Worm (Caenorhabditis elegans): ENCODE measurements around the gene ZK470.6.

ZK470.6 gene

DNA sequence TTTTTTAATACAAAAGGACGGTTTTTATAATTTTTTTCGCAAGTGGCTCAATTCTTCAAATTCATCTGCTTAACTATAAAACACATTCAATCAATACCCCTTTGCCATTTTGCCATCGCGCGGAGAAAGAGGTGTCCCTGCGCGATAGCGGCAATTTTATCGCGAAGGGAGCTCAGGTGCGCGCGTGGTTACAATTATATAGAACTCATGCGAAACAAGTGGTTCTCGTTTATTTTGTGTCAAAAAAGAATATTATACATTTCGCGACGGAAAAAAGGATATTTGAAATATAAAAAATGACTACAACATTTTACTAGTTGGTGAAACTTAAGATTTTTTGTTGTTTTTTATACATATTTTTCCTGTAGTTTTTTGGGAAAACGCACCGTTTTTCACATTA is 31.8 kb upstream of the ZK470.6 start (continued):
- TF ChIP-seq unc-62 (GFP tag; optimal IDR thresholded peaks at IDR 0.05) (peak; percentile 39), aptf-2 (GFP tag; conservative IDR thresholded peaks at IDR 0.05) (0 out of 2 replicates have a peak, but pooled peaks have one; percentile 57), B0035.1 (tag; optimal IDR thresholded peaks at IDR 0.05) (peak; percentile 95), K12H6.12 (tag; optimal IDR thresholded peaks at IDR 0.05) (peak; percentile 98), ztf-3 (GFP tag; optimal IDR thresholded peaks at IDR 0.05) (peak; percentile 90), madf-3 (GFP tag; IDR thresholded peaks at IDR 0.05) (peak; percentile 90), rcor-1 (GFP tag; IDR thresholded peaks at IDR 0.05) (peak; percentile 97), attf-6 (GFP tag; IDR thresholded peaks at IDR 0.05) (no peak), rec-8 (tag; optimal IDR thresholded peaks at IDR 0.05) (peak; percentile 10 to 26), ccch-3 (GFP tag; optimal IDR thresholded peaks at IDR 0.05) (peak; percentile 87), D2030.7 (GFP tag; IDR thresholded peaks at IDR 0.05) (no peak), mel-28 (tag; optimal IDR thresholded peaks at IDR 0.05; ENCODE audit: borderline replicate concordance) (no peak), zfh-2 (GFP tag; conservative IDR thresholded peaks at IDR 0.05) (peak; percentile 95), zim-3 (tag; optimal IDR thresholded peaks at IDR 0.05) (peak; percentile 71), nfyb-1 (GFP tag; IDR thresholded peaks at IDR 0.05) (peak; percentile 98), nhr-80 (tag; optimal IDR thresholded peaks at IDR 0.05) (peak; percentile 90), lir-1 (GFP tag; conservative IDR thresholded peaks at IDR 0.05) (peak; percentile 96), mes-4 (tag; optimal IDR thresholded peaks at IDR 0.05) (no peak), F55B11.4 (tag; optimal IDR thresholded peaks at IDR 0.05; ENCODE audit: borderline replicate concordance, insufficient read depth) (no peak), sea-2 (GFP tag; IDR thresholded peaks at IDR 0.05) (0 out of 2 replicates have a peak, but pooled peaks have one; percentile 35), hlh-26 (GFP tag; conservative IDR thresholded peaks at IDR 0.05) (no peak), fkh-3 (tag; optimal IDR thresholded peaks at IDR 0.05) (no peak), gei-17 (GFP tag; optimal IDR thresholded peaks at IDR 0.05) (peak; percentile 98), athp-1 (tag; optimal IDR thresholded peaks at IDR 0.05) (peak; percentile 68), egrh-3 (GFP tag; IDR thresholded peaks at IDR 0.05) (no peak), K11D2.4 (GFP tag; IDR thresholded peaks at IDR 0.05) (peak; percentile 99), ZK185.1 (tag; optimal IDR thresholded peaks at IDR 0.05; ENCODE audit: poor library complexity, severe bottlenecking) (peak; percentile 98), F39B2.1 (GFP tag; IDR thresholded peaks at IDR 0.05) (peak; percentile 64; the same call in 1 of the 2 replicates), snpc-3.4 (tag; optimal IDR thresholded peaks at IDR 0.05) (peak; percentile 12), B0019.2 (GFP tag; conservative IDR thresholded peaks at IDR 0.05) (no peak), pbrm-1 (GFP tag; IDR thresholded peaks at IDR 0.05) (peak; percentile 97), ceh-100 (GFP tag; IDR thresholded peaks at IDR 0.05) (peak; percentile 85), snpc-1.1 (tag; optimal IDR thresholded peaks at IDR 0.05; ENCODE audit: insufficient read depth) (no peak), unc-130 (GFP tag; optimal IDR thresholded peaks at IDR 0.05) (peak; percentile 0), rpc-1 (optimal IDR thresholded peaks at IDR 0.05) (peak; percentile 14), rpc-1 (tag; optimal IDR thresholded peaks at IDR 0.05) (no peak), bed-1 (GFP tag; IDR thresholded peaks at IDR 0.05) (0 out of 2 replicates have a peak, but pooled peaks have one; percentile 83), F49E8.2 (tag; optimal IDR thresholded peaks at IDR 0.05; ENCODE audit: insufficient read depth) (peak; percentile 6), cebp-2 (GFP tag; IDR thresholded peaks at IDR 0.05) (peak; percentile 99), ceh-91 (GFP tag; IDR thresholded peaks at IDR 0.05) (peak; percentile 22; the same call in 1 of the 2 replicates), atf-7 (tag; optimal IDR thresholded peaks at IDR 0.05) (peak; percentile 98), F22D6.2 (tag; optimal IDR thresholded peaks at IDR 0.05) (peak; percentile 96), madf-6 (GFP tag; IDR thresholded peaks at IDR 0.05) (peak; percentile 41), snpc-4 (GFP tag; optimal IDR thresholded peaks at IDR 0.05) (peak; percentile 71), snpc-4 (tag; optimal IDR thresholded peaks at IDR 0.05) (peak; percentile 81 to 89 (median 86)), lin-35 (GFP tag; optimal IDR thresholded peaks at IDR 0.05) (peak in 2 of 3 experiments; percentile 80 to 99), bed-2 (GFP tag; IDR thresholded peaks at IDR 0.05) (no peak), Y95B8A.8 (GFP tag; IDR thresholded peaks at IDR 0.05) (peak; percentile 59; the same call in 1 of the 2 replicates)

All from whole organism, young adult.